Fruit fly (Drosophila melanogaster) whole organism: ENCODE data around the gene CG14340.

Experiments used
- CG8478 ChIP-seq: fragments of >200 bp; optimal IDR thresholded peaks from 2 replicates; lab custom pipeline; 2018; ENCODE audit warnings: inconsistent platforms
- pan ChIP-seq: fragments of >200 bp; optimal IDR thresholded peaks from 2 replicates; lab custom pipeline; 2017

DNA sequence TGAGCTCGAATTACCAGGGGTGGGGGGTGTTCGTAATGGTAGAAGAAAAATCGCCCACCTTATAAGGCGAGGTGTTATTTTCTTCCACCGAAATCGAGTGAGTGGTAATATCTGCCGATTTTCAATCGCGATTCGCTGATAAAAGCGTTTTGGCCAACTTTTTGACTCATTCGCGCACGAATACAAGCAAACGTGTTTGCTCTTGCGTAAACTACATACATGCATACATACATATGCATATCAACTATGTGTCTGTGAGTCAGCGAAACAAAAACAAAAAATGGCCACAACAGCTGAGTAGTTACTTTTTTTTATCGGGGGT, 44.6 kb downstream of the CG14340 start:
- no peak for TF ChIP-seq pan (lab: Kevin White, UChicago)
- no peak for TF ChIP-seq CG8478 (lab: Kevin White, UChicago)
